Worm (Caenorhabditis elegans): Measurements from ENCODE around the gene clec-169.

- TF ChIP-seq skn-1 (tag; optimal IDR thresholded peaks at IDR 0.05) (no peak), mdl-1 (tag; optimal IDR thresholded peaks at IDR 0.05) (no peak), ztf-11 (tag; optimal IDR thresholded peaks at IDR 0.05) (no peak), nhr-12 (tag; optimal IDR thresholded peaks at IDR 0.05) (no peak), lin-39 (tag; optimal IDR thresholded peaks at IDR 0.05) (no peak), unc-39 (tag; optimal IDR thresholded peaks at IDR 0.05) (no peak), ZK546.5 (tag; optimal IDR thresholded peaks at IDR 0.05) (no peak), lsy-2 (tag; optimal IDR thresholded peaks at IDR 0.05) (no peak), nhr-25 (tag; optimal IDR thresholded peaks at IDR 0.05) (no peak), nhr-237 (tag; optimal IDR thresholded peaks at IDR 0.05) (no peak), snpc-4 (tag; optimal IDR thresholded peaks at IDR 0.05) (no peak), nhr-11 (tag; optimal IDR thresholded peaks at IDR 0.05) (no peak)
These were observed 15.9 kb downstream of the clec-169 start for ce11 chrIV:1277067-1277466.
